Worm (Caenorhabditis elegans) whole organism, midembryonic: ENCODE data around the gene C30G7.2.
"Not testable (repeated sequence)": the region's sequence is repeated elsewhere in the genome, so short reads cannot be mapped to it uniquely, and the experiment has no call there.

Experiments
- flt-1 ChIP-seq: fragments of 200-800 bp; sonication (Bioruptor generic); IDR thresholded peaks from 2 replicates; pipeline ENCODE4 v1.3.6; 2022; ENCODE audit warnings: missing genetic modification characterization, missing compliant biosample characterization
- med-1 ChIP-seq: sonication (generic microtip); optimal IDR thresholded peaks from 2 replicates; lab custom pipeline; 2017; ENCODE audit warnings: missing genetic modification characterization, mild to moderate bottlenecking, missing compliant biosample characterization, antibody characterized with exemption, missing genetic modification reagents; ENCODE audit not compliant: insufficient read depth
- tab-1 ChIP-seq: fragments of 200-800 bp; sonication (Bioruptor generic); IDR thresholded peaks from 2 replicates; pipeline ENCODE4 v1.3.6; 2022; ENCODE audit warnings: missing genetic modification characterization, missing compliant biosample characterization
- ztf-29 ChIP-seq: fragments of 200-800 bp; sonication (Bioruptor generic); IDR thresholded peaks from 2 replicates; pipeline ENCODE4 v1.3.6; 2022; ENCODE audit warnings: missing genetic modification reagents, missing genetic modification characterization, missing compliant biosample characterization

DNA sequence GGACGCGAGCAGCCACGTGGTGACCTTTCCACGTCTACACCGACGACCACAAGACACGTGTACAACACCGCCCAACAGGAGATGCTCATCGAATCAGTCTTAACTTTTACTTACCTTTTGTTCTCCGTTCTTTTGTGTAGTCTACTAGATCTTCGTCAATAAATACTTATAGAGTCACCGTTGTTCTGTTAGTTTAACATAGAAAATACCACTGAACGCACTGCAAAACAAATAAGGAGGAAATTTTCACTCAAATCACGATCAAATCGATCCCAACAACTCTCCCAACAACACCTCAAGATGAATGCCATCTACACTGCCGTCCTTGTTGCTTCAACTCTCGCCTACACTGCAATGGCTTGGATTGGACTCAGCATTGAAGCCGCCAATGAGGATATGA, 45.9 kb upstream of the C30G7.2 start, which contains the start of gene nspa-2:
- not testable (repeated sequence) for TF ChIP-seq flt-1 (GFP tag; lab: Robert Waterston, UW); tab-1 (GFP tag; lab: Robert Waterston, UW); ztf-29 (GFP tag; lab: Robert Waterston, UW); med-1
